Worm (Caenorhabditis elegans): ENCODE measurements around the gene C44C10.3.

Gene C44C10.3

DNA sequence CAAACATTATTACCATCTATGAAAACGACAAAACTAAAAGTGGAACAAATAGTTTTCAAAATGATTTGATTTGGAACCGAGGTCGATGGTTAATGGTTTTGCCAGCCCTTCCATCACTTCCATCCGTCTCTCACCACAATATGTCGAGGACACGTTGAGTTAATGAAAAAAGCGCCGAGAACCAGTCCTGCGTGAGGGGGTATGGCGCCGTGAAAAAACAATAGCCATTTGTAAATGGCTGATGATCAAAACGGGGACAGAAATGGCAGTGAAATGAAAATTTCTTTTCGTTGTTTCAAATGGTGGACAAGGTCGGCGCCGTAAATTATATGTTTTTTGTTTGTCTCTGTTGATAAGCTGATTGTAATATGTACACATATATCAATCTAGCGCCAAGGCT lies 17.7 kb downstream of the C44C10.3 start (continued):
- no peak for TF ChIP-seq nhr-84 (tag; optimal IDR thresholded peaks at IDR 0.05)
- no peak for TF ChIP-seq hlh-17 (GFP tag; optimal IDR thresholded peaks at IDR 0.05; ENCODE audit: borderline replicate concordance)
- TF ChIP-seq fos-1 (tag; optimal IDR thresholded peaks at IDR 0.05) = no peak
- TF ChIP-seq dpl-1 (GFP tag; optimal IDR thresholded peaks at IDR 0.05) = no peak
- TF ChIP-seq ztf-11 (tag; optimal IDR thresholded peaks at IDR 0.05) = no peak
- no peak for TF ChIP-seq vab-15 (tag; optimal IDR thresholded peaks at IDR 0.05)
- no peak for TF ChIP-seq Y116A8C.19 (tag; optimal IDR thresholded peaks at IDR 0.05; ENCODE audit: borderline replicate concordance)

DNA sequence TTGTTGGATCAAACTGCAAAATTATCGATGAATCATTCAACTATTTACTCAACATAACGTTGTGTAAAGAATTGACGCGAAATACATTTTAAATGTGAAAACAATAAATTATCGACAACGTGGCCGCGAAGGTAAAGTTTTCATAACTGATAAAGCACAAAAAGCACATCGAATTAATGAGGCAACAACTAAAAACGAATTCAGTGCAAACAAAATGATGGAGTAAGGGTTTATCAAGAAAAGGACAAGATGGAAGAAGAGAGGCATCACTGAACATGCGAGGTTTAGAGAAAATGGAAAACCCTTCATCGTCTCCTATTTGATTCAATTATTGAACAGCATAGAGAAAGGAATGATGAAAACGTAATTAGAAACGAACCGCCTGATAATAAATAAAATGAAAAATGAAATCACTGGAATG lies 21.5 kb downstream of the C44C10.3 start, which contains the start of gene D1053.4:
Gene D1053.4, minus strand, starts transcription at position 20 of the 421 bp plus-strand sequence.
- peak in 1 of 2 experiments; percentile 1 for TF ChIP-seq lsy-2 (tag; optimal IDR thresholded peaks at IDR 0.05)
- no peak for TF ChIP-seq C34B4.2 (tag; optimal IDR thresholded peaks at IDR 0.05)
- no peak for TF ChIP-seq nhr-84 (tag; optimal IDR thresholded peaks at IDR 0.05)
- TF ChIP-seq unc-62 (GFP tag; optimal IDR thresholded peaks at IDR 0.05) = no peak
- TF ChIP-seq swsn-7 (tag; optimal IDR thresholded peaks at IDR 0.05) = no peak
- TF ChIP-seq nhr-11 (tag; optimal IDR thresholded peaks at IDR 0.05) = no peak
- TF ChIP-seq nhr-12 (tag; optimal IDR thresholded peaks at IDR 0.05) = no peak
- TF ChIP-seq ets-5 (GFP tag; IDR thresholded peaks at IDR 0.05) = no peak
- peak; percentile 6 for TF ChIP-seq mep-1 (tag; optimal IDR thresholded peaks at IDR 0.05)
- peak; percentile 68 for TF ChIP-seq lin-14 (GFP tag; optimal IDR thresholded peaks at IDR 0.05)
- TF ChIP-seq nhr-90 (tag; optimal IDR thresholded peaks at IDR 0.05; ENCODE audit: poor library complexity) = no peak
- no peak for TF ChIP-seq fkh-4 (tag; optimal IDR thresholded peaks at IDR 0.05; ENCODE audit: borderline replicate concordance)
- TF ChIP-seq aha-1 (tag; optimal IDR thresholded peaks at IDR 0.05) = no peak
- no peak for TF ChIP-seq nhr-76 (tag; optimal IDR thresholded peaks at IDR 0.05)
- no peak for TF ChIP-seq lin-39 (tag; optimal IDR thresholded peaks at IDR 0.05)
- no peak for TF ChIP-seq pqm-1 (tag; optimal IDR thresholded peaks at IDR 0.05)
- no peak for TF ChIP-seq unc-30 (tag; optimal IDR thresholded peaks at IDR 0.05)
- TF ChIP-seq tbx-2 (tag; optimal IDR thresholded peaks at IDR 0.05) = no peak
- peak in 1 of 2 experiments; percentile 27 for TF ChIP-seq lin-35 (GFP tag; optimal IDR thresholded peaks at IDR 0.05)
- TF ChIP-seq rnt-1 (tag; optimal IDR thresholded peaks at IDR 0.05) = no peak
- TF ChIP-seq elt-3 (tag; optimal IDR thresholded peaks at IDR 0.05) = peak in 1 of 6 experiments; percentile 2
- peak; percentile 46 for TF ChIP-seq nhr-71 (tag; optimal IDR thresholded peaks at IDR 0.05)
- TF ChIP-seq ces-1 (GFP tag; optimal IDR thresholded peaks at IDR 0.05) = peak; percentile 22
- TF ChIP-seq blmp-1 (tag; optimal IDR thresholded peaks at IDR 0.05) = peak; percentile 63
- peak; percentile 10 for TF ChIP-seq jun-1 (tag; optimal IDR thresholded peaks at IDR 0.05)
- no peak for TF ChIP-seq C04F5.9 (tag; optimal IDR thresholded peaks at IDR 0.05)
- no peak for TF ChIP-seq sptf-1 (tag; optimal IDR thresholded peaks at IDR 0.05)
- peak; percentile 79 for TF ChIP-seq elt-2 (tag; optimal IDR thresholded peaks at IDR 0.05)

DNA sequence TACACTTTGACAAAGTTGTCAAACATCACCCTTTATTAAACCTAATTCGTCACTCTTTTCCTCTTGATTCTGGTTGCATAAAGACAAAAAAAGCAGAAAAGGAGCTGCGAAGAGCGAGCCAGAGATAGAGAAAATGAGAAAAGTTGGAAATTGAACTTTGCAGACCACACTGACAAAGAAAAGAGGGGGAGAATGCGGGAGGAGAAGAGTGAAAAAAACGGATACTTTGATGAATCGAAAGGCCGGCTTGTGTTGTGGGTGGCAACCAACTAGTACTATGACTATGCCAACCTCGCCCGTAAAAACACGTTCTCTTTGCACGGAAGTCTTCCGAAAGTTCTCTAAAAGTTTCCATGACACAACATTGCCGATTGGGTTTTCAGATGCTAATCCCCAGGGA lies 23.3 kb downstream of the C44C10.3 start:
- TF ChIP-seq nhr-11 (tag; optimal IDR thresholded peaks at IDR 0.05) (no peak), C16A3.4 (tag; optimal IDR thresholded peaks at IDR 0.05) (no peak), jun-1 (tag; optimal IDR thresholded peaks at IDR 0.05) (no peak), fkh-8 (tag; optimal IDR thresholded peaks at IDR 0.05) (peak; percentile 51), alr-1 (tag; optimal IDR thresholded peaks at IDR 0.05; ENCODE audit: borderline replicate concordance) (no peak), blmp-1 (tag; optimal IDR thresholded peaks at IDR 0.05) (peak; percentile 13), fos-1 (tag; optimal IDR thresholded peaks at IDR 0.05) (no peak), nhr-47 (tag; optimal IDR thresholded peaks at IDR 0.05) (no peak), snpc-4 (tag; optimal IDR thresholded peaks at IDR 0.05) (no peak), mep-1 (tag; optimal IDR thresholded peaks at IDR 0.05) (peak; percentile 2), lin-15B (tag; optimal IDR thresholded peaks at IDR 0.05) (no peak), unc-62 (GFP tag; optimal IDR thresholded peaks at IDR 0.05) (no peak), swsn-7 (tag; optimal IDR thresholded peaks at IDR 0.05) (no peak), rnt-1 (tag; optimal IDR thresholded peaks at IDR 0.05) (peak; percentile 6), lin-14 (GFP tag; optimal IDR thresholded peaks at IDR 0.05) (peak; percentile 54), hpl-2 (GFP tag; optimal IDR thresholded peaks at IDR 0.05) (no peak)

Measured in whole organism, L1 larva.